Worm (Caenorhabditis elegans): ENCODE data around the gene F36H9.1.

DNA sequence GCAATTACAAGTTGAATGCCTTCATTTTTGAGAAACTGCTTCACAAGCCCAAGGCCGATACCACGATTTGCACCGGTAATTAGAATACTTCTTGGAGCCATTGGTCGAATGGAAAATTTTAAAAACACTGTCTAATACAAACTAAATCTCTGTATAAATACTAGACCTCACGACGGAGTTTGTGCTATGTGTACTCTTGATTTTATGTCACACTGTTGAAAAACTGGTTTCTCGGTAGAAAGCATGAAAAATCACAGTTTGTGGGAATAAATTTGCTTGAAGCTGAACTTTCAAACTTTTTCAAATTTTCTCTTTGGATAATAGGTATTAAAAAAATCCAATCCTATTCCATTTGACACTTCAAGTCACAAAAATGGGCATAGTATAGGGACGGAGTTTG lies 38.7 kb upstream of the F36H9.1 start, which contains the start of gene ZK697.14:
- no peak for TF ChIP-seq B0310.2 (tag; optimal IDR thresholded peaks at IDR 0.05)
- TF ChIP-seq flt-1 (GFP tag; IDR thresholded peaks at IDR 0.05), result no peak
- no peak for TF ChIP-seq sea-1 (GFP tag; conservative IDR thresholded peaks at IDR 0.05)
- TF ChIP-seq ama-1 (optimal IDR thresholded peaks at IDR 0.05), result no peak
- no peak for TF ChIP-seq hmg-4 (GFP tag; optimal IDR thresholded peaks at IDR 0.05)
- TF ChIP-seq ceh-13 (GFP tag; optimal IDR thresholded peaks at IDR 0.05), result no peak
- no peak for TF ChIP-seq hnd-1 (tag; optimal IDR thresholded peaks at IDR 0.05)
- no peak for TF ChIP-seq hmbx-1 (tag; optimal IDR thresholded peaks at IDR 0.05)
- TF ChIP-seq F13C5.2 (tag; optimal IDR thresholded peaks at IDR 0.05), result no peak
- TF ChIP-seq tbx-37 (GFP tag; conservative IDR thresholded peaks at IDR 0.05), result no peak
